Worm (Caenorhabditis elegans): ENCODE data around the gene C16A3.6.

ce11 chrIII:6395706-6396232 lies 16.8 kb downstream of the C16A3.6 start, which contains the start of gene oatr-1:
- TF ChIP-seq lin-11 (tag; optimal IDR thresholded peaks at IDR 0.05) = no peak
- TF ChIP-seq dve-1 (tag; optimal IDR thresholded peaks at IDR 0.05) = no peak
- TF ChIP-seq unc-55 (GFP tag; optimal IDR thresholded peaks at IDR 0.05) = no peak
- TF ChIP-seq ets-4 (tag; optimal IDR thresholded peaks at IDR 0.05) = no peak
- no peak for TF ChIP-seq ceh-31 (tag; optimal IDR thresholded peaks at IDR 0.05)
- TF ChIP-seq dmd-4 (tag; optimal IDR thresholded peaks at IDR 0.05; ENCODE audit: borderline replicate concordance) = no peak
- TF ChIP-seq ceh-14 (tag; optimal IDR thresholded peaks at IDR 0.05) = no peak
- TF ChIP-seq ahr-1 (tag; optimal IDR thresholded peaks at IDR 0.05) = no peak
- TF ChIP-seq zip-5 (tag; optimal IDR thresholded peaks at IDR 0.05) = no peak
- no peak for TF ChIP-seq tbx-2 (tag; optimal IDR thresholded peaks at IDR 0.05)
